Worm (Caenorhabditis elegans) whole organism, L4/young adult: ENCODE data around the gene ttb-1.
"Not testable (repeated sequence)": the region's sequence is repeated elsewhere in the genome, so short reads cannot be mapped to it uniquely, and the experiment has no call there.

Experiments
- W03F9.2 ChIP-seq: fragments of 150-350 bp; optimal IDR thresholded peaks from 2 replicates; lab custom pipeline; 2014; ENCODE audit warnings: missing biosample characterization, missing genetic modification characterization
- dao-5 ChIP-seq: sonication (generic microtip); optimal IDR thresholded peaks from 2 replicates; lab custom pipeline; 2016; ENCODE audit warnings: missing genotype, missing genetic modification characterization, moderate library complexity, missing compliant biosample characterization
- him-1 ChIP-seq: sonication (generic microtip); optimal IDR thresholded peaks from 2 replicates; lab custom pipeline; 2016; ENCODE audit warnings: missing genotype, missing genetic modification reagents, missing genetic modification characterization, missing compliant biosample characterization

Gene ttb-1

DNA sequence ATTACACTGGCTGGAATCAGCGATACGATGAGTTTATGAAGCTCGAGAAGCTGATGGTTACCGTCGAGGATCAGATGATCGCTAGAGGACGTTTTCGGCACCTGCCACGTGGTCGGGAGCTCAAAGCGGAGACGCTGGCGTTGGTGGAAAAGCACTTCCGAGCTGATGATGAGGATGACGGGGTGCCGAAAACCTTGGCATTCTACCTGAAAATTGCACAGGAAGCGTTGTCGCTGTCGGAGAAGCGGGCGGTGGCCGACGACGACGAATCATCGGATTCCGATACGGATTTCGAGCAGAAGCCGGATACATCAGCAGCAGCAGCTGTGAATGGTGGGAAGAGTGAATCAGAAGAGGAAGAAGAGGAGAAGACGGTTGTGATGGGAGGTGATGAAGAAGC, 38.1 kb downstream of the ttb-1 start:
- TF ChIP-seq W03F9.2 (tag; lab: Kevin White, UChicago) (no peak), dao-5 (tag; lab: Kevin White, UChicago) (no peak), him-1 (tag; lab: Kevin White, UChicago) (no peak)

DNA sequence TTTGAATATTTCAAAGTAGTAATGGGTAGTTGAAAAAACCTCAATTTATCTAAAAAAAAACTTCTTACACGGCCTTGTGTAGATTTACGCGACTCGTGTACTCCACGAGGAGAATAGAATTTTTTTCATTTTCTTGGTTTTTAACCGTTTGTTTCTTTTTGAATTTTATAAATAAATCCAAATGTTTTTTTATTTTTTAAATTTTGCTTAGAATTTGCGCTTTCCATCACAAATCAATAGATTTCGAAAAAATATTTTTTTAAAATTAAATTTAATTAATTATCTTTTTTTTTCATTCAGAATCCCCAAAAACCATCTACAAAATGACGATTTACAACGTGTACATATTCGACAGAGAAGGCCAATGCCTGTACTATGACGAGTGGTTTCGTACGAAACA, 44.7 kb downstream of the ttb-1 start, which contains the start of gene trpp-1:
Gene trpp-1 (plus strand): TSS at position 301 of the 400 bp plus-strand sequence.
- TF ChIP-seq him-1 (tag; lab: Kevin White, UChicago) (no peak), dao-5 (tag; lab: Kevin White, UChicago) (no peak), W03F9.2 (tag; lab: Kevin White, UChicago) (no peak)

DNA sequence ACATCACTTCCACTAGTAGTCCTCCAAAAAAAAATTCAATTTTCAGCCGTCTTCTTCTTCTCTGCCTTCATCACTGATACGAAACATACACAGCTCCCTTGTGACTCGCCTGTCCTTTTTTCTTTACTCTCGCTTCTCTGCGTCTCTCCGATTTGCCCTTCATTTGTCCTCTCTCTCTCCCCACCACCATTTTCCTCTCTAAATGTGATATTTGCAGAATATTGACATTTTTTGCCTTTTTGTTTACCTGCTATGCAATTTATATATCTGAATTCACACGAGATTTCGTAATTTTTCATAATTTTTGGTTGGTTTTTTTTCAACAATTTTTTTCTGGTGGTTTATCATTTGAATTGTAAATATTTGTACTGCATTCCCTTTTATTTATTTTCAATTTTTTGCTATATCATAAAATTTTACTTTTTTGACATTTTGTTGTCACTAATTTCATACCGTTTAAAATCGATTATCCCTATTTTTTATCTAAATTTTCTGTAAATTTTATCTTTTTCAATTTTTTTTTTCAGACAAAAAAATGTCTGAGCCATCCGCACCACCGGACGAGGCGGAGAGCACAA, 47.3 kb downstream of the ttb-1 start, which contains the start of gene lec-12:
Gene lec-12 (plus strand): TSS at position 528 of the 578 bp plus-strand sequence.
- TF ChIP-seq him-1 (tag; lab: Kevin White, UChicago) (no peak), W03F9.2 (tag; lab: Kevin White, UChicago) (no peak), dao-5 (tag; lab: Kevin White, UChicago) (no peak)

DNA sequence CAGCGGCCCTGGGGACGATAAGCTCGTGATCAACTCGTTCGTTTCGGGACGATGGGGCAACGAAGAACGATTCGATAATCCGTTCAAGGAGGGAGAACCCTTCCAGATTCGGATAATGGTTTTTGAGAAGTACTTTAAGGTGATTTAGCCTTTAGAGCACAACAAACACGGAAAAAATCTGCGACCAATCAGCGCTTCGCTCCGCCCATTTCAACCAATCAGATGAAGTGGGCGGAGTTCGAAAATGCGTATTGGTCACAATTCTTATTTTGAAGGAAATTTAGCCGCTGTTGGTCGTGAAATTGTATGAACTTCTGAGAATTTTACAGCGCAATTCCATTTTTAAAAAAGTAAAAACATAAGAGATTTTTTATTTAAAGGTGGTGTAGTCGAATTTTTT, 50.2 kb downstream of the ttb-1 start:
- TF ChIP-seq W03F9.2 (tag; lab: Kevin White, UChicago): no peak
- TF ChIP-seq dao-5 (tag; lab: Kevin White, UChicago): no peak
- TF ChIP-seq him-1 (tag; lab: Kevin White, UChicago): no peak

DNA sequence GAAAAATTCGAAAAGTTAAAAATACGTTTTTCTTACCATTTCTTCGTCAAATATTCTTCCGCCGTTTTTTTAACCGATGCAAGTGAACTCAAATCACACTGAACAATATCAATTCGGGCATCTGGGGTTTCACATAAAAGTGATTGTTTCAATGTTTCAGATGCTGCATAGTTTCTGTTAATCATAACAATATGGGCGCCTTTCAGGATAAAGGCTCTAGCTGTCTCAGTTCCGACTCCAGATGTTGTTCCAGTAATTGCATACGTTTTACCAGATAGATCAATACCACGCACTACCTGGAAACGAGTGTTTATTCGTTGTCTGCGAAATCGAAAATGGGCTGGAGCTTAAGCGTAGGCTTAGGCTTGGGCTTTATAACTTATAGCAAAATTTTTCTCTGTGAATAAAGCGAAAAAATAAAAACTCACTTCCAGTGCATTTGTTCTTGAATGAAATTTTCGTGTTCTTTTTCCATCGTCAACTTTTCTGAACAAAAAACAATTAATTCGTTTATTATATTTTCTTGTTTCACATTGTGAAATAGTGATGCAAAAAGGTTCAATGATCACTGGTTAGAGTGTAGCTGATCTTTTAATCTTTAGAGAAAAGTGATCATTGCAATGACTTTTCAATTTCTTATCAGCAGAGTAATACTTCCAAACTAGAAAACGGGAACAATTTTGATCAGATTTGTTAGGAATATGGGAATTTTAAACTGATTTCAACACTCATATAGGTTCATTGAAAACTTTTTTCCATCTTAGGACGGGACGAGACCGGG, 55.0 kb downstream of the ttb-1 start:
- no peak for TF ChIP-seq dao-5 (tag; lab: Kevin White, UChicago)
- no peak for TF ChIP-seq W03F9.2 (tag; lab: Kevin White, UChicago)
- no peak for TF ChIP-seq him-1 (tag; lab: Kevin White, UChicago)

DNA sequence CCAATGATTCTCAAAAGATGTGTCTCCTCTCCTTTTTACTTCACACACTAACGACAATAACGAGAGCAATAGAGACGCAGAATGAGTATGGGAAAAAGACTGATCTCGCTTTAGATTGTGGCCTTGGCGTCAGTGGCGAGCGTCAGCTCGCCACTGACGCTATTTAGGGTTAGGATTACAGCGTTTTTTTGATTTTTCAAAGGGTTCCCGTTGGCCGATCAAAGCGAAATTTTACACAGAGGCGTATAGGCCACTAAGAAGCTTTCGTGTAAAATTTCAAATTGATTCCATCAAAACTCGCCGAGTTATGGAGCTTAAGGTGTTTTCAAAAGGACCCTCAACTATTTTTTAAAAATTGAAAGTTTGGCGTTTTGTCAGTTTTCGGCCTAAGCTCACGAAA, 56.1 kb downstream of the ttb-1 start, which contains the start of gene DC2.5:
Gene DC2.5 (minus strand): TSS at position 101 of the 400 bp plus-strand sequence.
- TF ChIP-seq dao-5, him-1, W03F9.2 (tag; lab: Kevin White, UChicago): not testable (repeated sequence)

DNA sequence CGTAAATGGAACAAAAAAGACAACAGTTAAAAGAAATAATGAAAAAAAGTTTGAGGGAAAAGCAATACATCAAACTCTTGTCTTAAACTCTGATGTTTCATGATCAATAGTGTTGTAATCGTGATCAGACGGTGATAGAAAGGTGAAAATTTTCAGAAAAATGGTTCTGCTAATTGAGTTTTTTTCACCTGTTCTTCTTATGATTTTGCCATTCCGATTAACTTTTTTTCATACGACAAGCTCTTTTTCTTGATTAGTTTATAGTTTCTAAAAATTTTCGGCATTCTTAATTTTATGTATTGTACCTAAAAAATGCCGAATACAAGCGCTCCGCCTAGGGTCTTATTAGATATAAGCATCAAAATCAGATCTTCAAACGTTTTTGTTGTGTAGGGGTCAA, 59.1 kb downstream of the ttb-1 start:
- TF ChIP-seq him-1 (tag; lab: Kevin White, UChicago) (no peak), dao-5 (tag; lab: Kevin White, UChicago) (no peak), W03F9.2 (tag; lab: Kevin White, UChicago) (no peak)
